Fruit fly (Drosophila melanogaster): ENCODE results near the gene CG8087.

CG8087 gene

dm6 chr3R:14597935-14598424 lies 33.4 kb upstream of the CG8087 start (continued):
- TF ChIP-seq kah (GFP tag; optimal IDR thresholded peaks at IDR 0.05) (no peak), CTCF (GFP tag; optimal IDR thresholded peaks at IDR 0.05) (no peak), CG11093 (GFP tag; IDR thresholded peaks at IDR 0.05) (no peak), cas (GFP tag; IDR thresholded peaks at IDR 0.05) (no peak), ham (GFP tag; IDR thresholded peaks at IDR 0.05) (no peak), peb (GFP tag; IDR thresholded peaks at IDR 0.05) (no peak), ro (GFP tag; IDR thresholded peaks at IDR 0.05) (no peak), ATbp (GFP tag; optimal IDR thresholded peaks at IDR 0.05) (peak; percentile 38), knrl (GFP tag; IDR thresholded peaks at IDR 0.05; ENCODE audit: partially characterized antibody) (no peak), Fer1 (GFP tag; optimal IDR thresholded peaks at IDR 0.05) (no peak), cwo (GFP tag; optimal IDR thresholded peaks at IDR 0.05) (no peak), nau (GFP tag; optimal IDR thresholded peaks at IDR 0.05) (peak; percentile 5), CG6254 (GFP tag; optimal IDR thresholded peaks at IDR 0.05) (peak; percentile 18), shn (GFP tag; optimal IDR thresholded peaks at IDR 0.05) (no peak), CG4730 (GFP tag; IDR thresholded peaks at IDR 0.05) (no peak), pfk (GFP tag; optimal IDR thresholded peaks at IDR 0.05) (no peak), CG17612 (GFP tag; IDR thresholded peaks at IDR 0.05) (no peak), CG11560 (tag; IDR thresholded peaks at IDR 0.05) (no peak), Max (GFP tag; optimal IDR thresholded peaks at IDR 0.05) (no peak), CG10274 (GFP tag; optimal IDR thresholded peaks at IDR 0.05) (no peak), zfh2 (GFP tag; optimal IDR thresholded peaks at IDR 0.05) (no peak), Ptx1 (GFP tag; IDR thresholded peaks at IDR 0.05) (peak; percentile 49), mld (GFP tag; IDR thresholded peaks at IDR 0.05; ENCODE audit: partially characterized antibody) (no peak), Hr78 (GFP tag; optimal IDR thresholded peaks at IDR 0.05) (peak in 1 of 2 experiments; percentile 1), unpg (GFP tag; optimal IDR thresholded peaks at IDR 0.05) (peak; percentile 61), Stat92E (GFP tag; optimal IDR thresholded peaks at IDR 0.05) (no peak), cad (GFP tag; optimal IDR thresholded peaks at IDR 0.05) (no peak), btn (GFP tag; optimal IDR thresholded peaks at IDR 0.05) (no peak), nom (GFP tag; optimal IDR thresholded peaks at IDR 0.05) (peak; percentile 7), CG43689 (GFP tag; IDR thresholded peaks at IDR 0.05) (no peak), stwl (tag; optimal IDR thresholded peaks at IDR 0.05) (no peak), sc (optimal IDR thresholded peaks at IDR 0.05) (no peak), sc (GFP tag; optimal IDR thresholded peaks at IDR 0.05) (no peak), Trl (optimal IDR thresholded peaks at IDR 0.05) (peak; percentile 49 to 50), Trl (GFP tag; optimal IDR thresholded peaks at IDR 0.05) (no peak), CG3407 (GFP tag; optimal IDR thresholded peaks at IDR 0.05) (peak; percentile 8), stc (GFP tag; IDR thresholded peaks at IDR 0.05) (peak; percentile 40; the same call in 1 of the 2 replicates), CG4820 (GFP tag; optimal IDR thresholded peaks at IDR 0.05) (peak; percentile 32), sug (tag; optimal IDR thresholded peaks at IDR 0.05) (no peak), CG4282 (GFP tag; optimal IDR thresholded peaks at IDR 0.05) (no peak), Hand (GFP tag; optimal IDR thresholded peaks at IDR 0.05) (no peak), CG17385 (GFP tag; optimal IDR thresholded peaks at IDR 0.05) (peak; percentile 32), CG9932 (GFP tag; IDR thresholded peaks at IDR 0.05) (no peak), CG4360 (GFP tag; IDR thresholded peaks at IDR 0.05) (peak; percentile 85), nerfin-1 (tag; optimal IDR thresholded peaks at IDR 0.05) (no peak), otp (GFP tag; IDR thresholded peaks at IDR 0.05) (no peak), gcm2 (GFP tag; optimal IDR thresholded peaks at IDR 0.05) (no peak), mam (GFP tag; optimal IDR thresholded peaks at IDR 0.05) (no peak), CG17359 (tag; optimal IDR thresholded peaks at IDR 0.05) (peak; percentile 11), caup (GFP tag; optimal IDR thresholded peaks at IDR 0.05; ENCODE audit: severe bottlenecking) (no peak), Kr (GFP tag; optimal IDR thresholded peaks at IDR 0.05) (no peak), CG3838 (GFP tag; optimal IDR thresholded peaks at IDR 0.05) (no peak)

Measured in whole organism, embryonic.